Worm (Caenorhabditis elegans): ENCODE results near the gene spsb-2.

The spsb-2 gene

ce11 chrII:15213732-15214131 lies 16.4 kb upstream of the spsb-2 start:
- TF ChIP-seq K11D2.4 (GFP tag; IDR thresholded peaks at IDR 0.05) (no peak), nhr-120 (GFP tag; IDR thresholded peaks at IDR 0.05) (no peak), F49E8.2 (tag; optimal IDR thresholded peaks at IDR 0.05; ENCODE audit: insufficient read depth) (no peak), T26A5.8 (tag; optimal IDR thresholded peaks at IDR 0.05) (no peak), aptf-3 (GFP tag; IDR thresholded peaks at IDR 0.05) (no peak), mcd-1 (GFP tag; IDR thresholded peaks at IDR 0.05) (no peak), fkh-3 (tag; optimal IDR thresholded peaks at IDR 0.05) (no peak), madf-6 (GFP tag; IDR thresholded peaks at IDR 0.05) (no peak), ztf-6 (GFP tag; IDR thresholded peaks at IDR 0.05) (no peak), madf-3 (GFP tag; IDR thresholded peaks at IDR 0.05) (no peak), sdz-38 (tag; optimal IDR thresholded peaks at IDR 0.05) (no peak), aptf-2 (GFP tag; conservative IDR thresholded peaks at IDR 0.05) (no peak), ekl-4 (GFP tag; IDR thresholded peaks at IDR 0.05) (no peak), Y53F4B.3 (GFP tag; IDR thresholded peaks at IDR 0.05) (no peak), hrde-1 (tag; optimal IDR thresholded peaks at IDR 0.05; ENCODE audit: borderline replicate concordance) (no peak), ceh-91 (GFP tag; IDR thresholded peaks at IDR 0.05) (no peak)

- TF ChIP-seq ceh-91 (GFP tag; IDR thresholded peaks at IDR 0.05) (no peak), mes-4 (tag; optimal IDR thresholded peaks at IDR 0.05) (no peak), C17E4.6 (GFP tag; IDR thresholded peaks at IDR 0.05) (no peak), zfh-2 (GFP tag; conservative IDR thresholded peaks at IDR 0.05) (peak; percentile 89), hlh-12 (tag; optimal IDR thresholded peaks at IDR 0.05) (no peak), cebp-2 (GFP tag; IDR thresholded peaks at IDR 0.05) (no peak), egrh-3 (GFP tag; IDR thresholded peaks at IDR 0.05) (peak; percentile 92), ets-4 (GFP tag; optimal IDR thresholded peaks at IDR 0.05) (no peak), rcor-1 (GFP tag; IDR thresholded peaks at IDR 0.05) (no peak), akir-1 (GFP tag; optimal IDR thresholded peaks at IDR 0.05) (no peak), ztf-22 (GFP tag; optimal IDR thresholded peaks at IDR 0.05) (no peak), chd-7 (tag; optimal IDR thresholded peaks at IDR 0.05) (no peak), rpc-1 (optimal IDR thresholded peaks at IDR 0.05) (no peak), rpc-1 (tag; optimal IDR thresholded peaks at IDR 0.05) (no peak), B0336.3 (GFP tag; IDR thresholded peaks at IDR 0.05) (no peak), sea-2 (GFP tag; IDR thresholded peaks at IDR 0.05) (no peak)
Observed at ce11 chrII:15217949-15218348, 12.2 kb upstream of the spsb-2 start.

- TF ChIP-seq bed-1 (GFP tag; IDR thresholded peaks at IDR 0.05) (no peak), F39B2.1 (GFP tag; IDR thresholded peaks at IDR 0.05) (no peak), egrh-3 (GFP tag; IDR thresholded peaks at IDR 0.05) (peak; percentile 25; the same call in 1 of the 2 replicates), B0336.3 (GFP tag; IDR thresholded peaks at IDR 0.05) (no peak), zfh-2 (GFP tag; conservative IDR thresholded peaks at IDR 0.05) (peak; percentile 69), Y79H2A.3 (GFP tag; conservative IDR thresholded peaks at IDR 0.05) (no peak), ceh-91 (GFP tag; IDR thresholded peaks at IDR 0.05) (no peak), pbrm-1 (GFP tag; IDR thresholded peaks at IDR 0.05) (no peak), cebp-2 (GFP tag; IDR thresholded peaks at IDR 0.05) (0 out of 2 replicates have a peak, but pooled peaks have one; percentile 13)
Observed at ce11 chrII:15218609-15219008, 11.5 kb upstream of the spsb-2 start.

ce11 chrII:15219033-15219432 lies 11.1 kb upstream of the spsb-2 start:
- TF ChIP-seq nfya-2 (GFP tag; IDR thresholded peaks at IDR 0.05) (0 out of 2 replicates have a peak, but pooled peaks have one; percentile 60), pha-4 (tag; optimal IDR thresholded peaks at IDR 0.05) (no peak), aptf-2 (GFP tag; conservative IDR thresholded peaks at IDR 0.05) (0 out of 2 replicates have a peak, but pooled peaks have one; percentile 5)
